Worm (Caenorhabditis elegans): Measurements from ENCODE around the gene pnp-1.

The pnp-1 gene

DNA sequence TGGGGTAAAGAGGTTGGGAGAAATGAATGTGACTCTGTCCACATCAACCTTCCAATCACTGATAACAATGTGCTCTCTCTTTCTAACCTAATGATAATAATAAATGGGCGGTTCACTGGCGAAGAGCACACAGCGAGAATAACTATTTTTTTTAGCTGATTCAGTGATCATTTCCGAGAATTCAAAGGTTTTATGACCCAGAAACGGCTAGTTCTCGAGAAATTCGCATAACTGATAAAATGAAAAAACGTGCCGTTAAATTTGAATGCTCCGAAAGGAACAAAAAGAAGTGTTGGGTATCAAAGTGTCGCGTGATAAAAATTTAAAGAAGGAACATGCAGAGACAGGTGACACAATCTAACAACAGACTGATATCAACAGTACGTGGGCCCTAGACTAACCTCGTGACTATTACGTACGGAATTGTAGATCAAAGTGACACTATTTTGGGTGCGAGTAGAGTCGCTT is 2.3 kb downstream of the pnp-1 start (continued):
- TF ChIP-seq chd-7 (tag; optimal IDR thresholded peaks at IDR 0.05) (peak; percentile 43), ztf-3 (GFP tag; optimal IDR thresholded peaks at IDR 0.05) (peak; percentile 0), tbx-9 (tag; optimal IDR thresholded peaks at IDR 0.05; ENCODE audit: borderline replicate concordance) (no peak), C06A6.2 (GFP tag; conservative IDR thresholded peaks at IDR 0.05) (0 out of 2 replicates have a peak, but pooled peaks have one; percentile 27), pha-4 (tag; optimal IDR thresholded peaks at IDR 0.05) (no peak), madf-10 (tag; optimal IDR thresholded peaks at IDR 0.05) (peak; percentile 62), lin-54 (GFP tag; optimal IDR thresholded peaks at IDR 0.05) (peak; percentile 16)

DNA sequence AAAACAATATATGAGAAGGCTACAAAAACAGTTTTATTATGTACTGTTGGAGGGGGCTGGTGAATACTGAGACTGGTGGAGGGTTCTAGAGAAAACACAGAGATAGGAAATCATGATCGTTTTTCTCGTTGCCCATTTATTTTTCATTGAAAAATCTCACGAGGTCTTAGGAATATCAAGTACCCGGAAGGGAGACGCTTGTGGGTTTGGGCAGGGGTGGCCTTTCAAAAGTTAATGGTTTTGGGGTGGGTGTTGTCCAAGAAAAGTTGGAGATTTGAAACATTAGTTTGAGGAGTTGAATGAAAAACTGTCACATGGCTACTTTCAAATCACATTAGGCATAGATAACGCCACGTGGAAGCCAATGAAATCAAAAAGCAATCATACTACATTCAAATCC is 3.4 kb downstream of the pnp-1 start:
- no peak for TF ChIP-seq F55B11.4 (tag; optimal IDR thresholded peaks at IDR 0.05; ENCODE audit: borderline replicate concordance, insufficient read depth)
- 0 out of 2 replicates have a peak, but pooled peaks have one; percentile 25 for TF ChIP-seq nfyb-1 (GFP tag; IDR thresholded peaks at IDR 0.05)
- TF ChIP-seq lin-26 (GFP tag; IDR thresholded peaks at IDR 0.05): 0 out of 2 replicates have a peak, but pooled peaks have one; percentile 37
- no peak for TF ChIP-seq cebp-1 (GFP tag; IDR thresholded peaks at IDR 0.05)
- TF ChIP-seq cebp-1 (tag; optimal IDR thresholded peaks at IDR 0.05): peak; percentile 10
- TF ChIP-seq mcd-1 (GFP tag; IDR thresholded peaks at IDR 0.05): no peak
- no peak for TF ChIP-seq nhr-179 (tag; optimal IDR thresholded peaks at IDR 0.05)
- peak; percentile 9 for TF ChIP-seq attf-5 (GFP tag; optimal IDR thresholded peaks at IDR 0.05)
- TF ChIP-seq ekl-4 (GFP tag; IDR thresholded peaks at IDR 0.05): no peak
- 0 out of 2 replicates have a peak, but pooled peaks have one; percentile 21 for TF ChIP-seq madf-3 (GFP tag; IDR thresholded peaks at IDR 0.05)
- TF ChIP-seq Y79H2A.3 (GFP tag; conservative IDR thresholded peaks at IDR 0.05): no peak
- TF ChIP-seq nhr-120 (GFP tag; IDR thresholded peaks at IDR 0.05): 0 out of 2 replicates have a peak, but pooled peaks have one; percentile 17

ce11 chrIV:293995-294700 is 4.0 kb downstream of the pnp-1 start:
- TF ChIP-seq cebp-2 (GFP tag; IDR thresholded peaks at IDR 0.05): 0 out of 2 replicates have a peak, but pooled peaks have one; percentile 5
- TF ChIP-seq Y53F4B.3 (GFP tag; IDR thresholded peaks at IDR 0.05): no peak
- 0 out of 2 replicates have a peak, but pooled peaks have one; percentile 36 for TF ChIP-seq let-526 (GFP tag; IDR thresholded peaks at IDR 0.05)

ce11 chrIV:293163-293755 is 4.8 kb downstream of the pnp-1 start:
- TF ChIP-seq ets-4 (GFP tag; optimal IDR thresholded peaks at IDR 0.05) (no peak), Y53G8AR.9 (GFP tag; conservative IDR thresholded peaks at IDR 0.05) (0 out of 2 replicates have a peak, but pooled peaks have one; percentile 65)

DNA sequence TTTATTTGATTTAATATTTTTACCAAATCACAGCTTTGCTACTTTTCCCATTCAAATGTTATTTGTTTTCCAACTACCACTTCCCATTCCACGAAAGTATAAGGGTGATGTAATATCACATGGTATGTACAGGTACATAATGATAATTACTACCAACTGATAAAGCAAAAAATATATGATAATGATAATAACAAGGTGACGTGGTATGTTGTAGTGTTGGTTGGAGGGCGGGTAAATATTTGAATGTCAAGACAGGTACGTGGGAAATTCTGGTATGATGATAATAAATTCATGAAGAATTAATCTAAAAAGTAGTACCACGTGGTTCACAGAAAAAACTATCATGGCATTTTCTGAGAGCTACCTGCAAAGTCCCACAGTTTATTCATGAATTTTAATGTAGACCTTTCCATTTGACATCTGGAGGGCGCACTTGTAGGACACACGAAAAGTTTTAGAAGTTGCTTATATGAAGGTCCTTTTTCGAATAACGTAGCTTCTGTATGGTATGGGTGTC is 6.2 kb downstream of the pnp-1 start:
- TF ChIP-seq cebp-1 (GFP tag; IDR thresholded peaks at IDR 0.05) (0 out of 2 replicates have a peak, but pooled peaks have one; percentile 17), cebp-1 (tag; optimal IDR thresholded peaks at IDR 0.05) (peak; percentile 47), hmg-1.2 (GFP tag; IDR thresholded peaks at IDR 0.05) (0 out of 2 replicates have a peak, but pooled peaks have one; percentile 16), ZK185.1 (tag; optimal IDR thresholded peaks at IDR 0.05; ENCODE audit: poor library complexity, severe bottlenecking) (peak; percentile 19), let-607 (tag; optimal IDR thresholded peaks at IDR 0.05) (peak; percentile 41 to 66), tbp1 (GFP tag; optimal IDR thresholded peaks at IDR 0.05) (peak; percentile 34), atf-7 (tag; optimal IDR thresholded peaks at IDR 0.05) (peak; percentile 79), lin-26 (GFP tag; IDR thresholded peaks at IDR 0.05) (no peak), nhr-80 (tag; optimal IDR thresholded peaks at IDR 0.05) (peak; percentile 80), let-526 (GFP tag; IDR thresholded peaks at IDR 0.05) (no peak), Y67H2A.10 (GFP tag; conservative IDR thresholded peaks at IDR 0.05) (no peak), gei-17 (GFP tag; optimal IDR thresholded peaks at IDR 0.05) (no peak), nfyb-1 (GFP tag; IDR thresholded peaks at IDR 0.05) (no peak), nhr-179 (tag; optimal IDR thresholded peaks at IDR 0.05) (no peak), lin-54 (GFP tag; optimal IDR thresholded peaks at IDR 0.05) (peak; percentile 20), madf-10 (tag; optimal IDR thresholded peaks at IDR 0.05) (peak; percentile 45), egl-18 (GFP tag; IDR thresholded peaks at IDR 0.05) (no peak), repo-1 (tag; optimal IDR thresholded peaks at IDR 0.05) (peak; percentile 68), bed-1 (GFP tag; IDR thresholded peaks at IDR 0.05) (no peak), aptf-3 (GFP tag; IDR thresholded peaks at IDR 0.05) (no peak), ccch-3 (GFP tag; optimal IDR thresholded peaks at IDR 0.05) (no peak), sea-2 (GFP tag; IDR thresholded peaks at IDR 0.05) (no peak)

All from whole organism, young adult.